Worm (Caenorhabditis elegans) whole organism, mixed stage, embryonic: ENCODE results near the gene ech-6.
A peak's percentile ranks its signal among the peaks of the same experiment; 100 is the strongest.

ENCODE experiments used
- M03D4.4 ChIP-seq: sonication (generic microtip); optimal IDR thresholded peaks from 2 replicates; lab custom pipeline; 2017; ENCODE audit warnings: mild to moderate bottlenecking, missing genetic modification characterization, missing compliant biosample characterization
- bed-3 ChIP-seq: fragments of 200-800 bp; sonication (Bioruptor generic); optimal IDR thresholded peaks from 3 replicates; lab custom pipeline; 2018; ENCODE audit warnings: mild to moderate bottlenecking, missing genetic modification characterization, moderate library complexity, missing compliant biosample characterization
- blmp-1 ChIP-seq: fragments of 150-350 bp; optimal IDR thresholded peaks from 2 replicates; lab custom pipeline; 2014; ENCODE audit warnings: missing biosample characterization, missing genetic modification characterization
- ceh-39 ChIP-seq: fragments of 150-350 bp; optimal IDR thresholded peaks from 2 replicates; lab custom pipeline; 2014; ENCODE audit warnings: missing biosample characterization, missing genetic modification characterization
- ceh-43 ChIP-seq: fragments of 200-800 bp; sonication (Bioruptor generic); optimal IDR thresholded peaks from 2 replicates; lab custom pipeline; 2018; ENCODE audit warnings: mild to moderate bottlenecking, missing genetic modification characterization, moderate library complexity, missing compliant biosample characterization
- ceh-83 ChIP-seq: fragments of 200-800 bp; sonication (Bioruptor generic); optimal IDR thresholded peaks from 2 replicates; lab custom pipeline; 2018; ENCODE audit warnings: mild to moderate bottlenecking, missing genetic modification characterization, missing compliant biosample characterization
- ces-1 ChIP-seq: fragments of 150-350 bp; optimal IDR thresholded peaks from 2 replicates; lab custom pipeline; 2014; ENCODE audit warnings: missing biosample characterization, missing genetic modification reagents, missing genetic modification characterization
- cnd-1 ChIP-seq: fragments of 200-800 bp; sonication (Bioruptor generic); optimal IDR thresholded peaks from 2 replicates; lab custom pipeline; 2018; ENCODE audit warnings: mild to moderate bottlenecking, missing genetic modification characterization, missing compliant biosample characterization
- drap-1 ChIP-seq: fragments of 200-800 bp; sonication (Bioruptor generic); optimal IDR thresholded peaks from 3 replicates; lab custom pipeline; 2018; ENCODE audit warnings: mild to moderate bottlenecking, missing genetic modification characterization, missing compliant biosample characterization
- elt-1 ChIP-seq: sonication (generic microtip); optimal IDR thresholded peaks from 2 replicates; lab custom pipeline; 2017; ENCODE audit warnings: missing genetic modification characterization, mild to moderate bottlenecking, missing compliant biosample characterization, antibody characterized with exemption, moderate library complexity, borderline replicate concordance; ENCODE audit not compliant: insufficient read depth
- elt-3 ChIP-seq: fragments of 150-350 bp; optimal IDR thresholded peaks from 2 replicates; lab custom pipeline; 2014; ENCODE audit warnings: missing biosample characterization, missing genetic modification characterization
- flh-1 ChIP-seq: fragments of 200-800 bp; sonication (Bioruptor generic); optimal IDR thresholded peaks from 2 replicates; lab custom pipeline; 2018; ENCODE audit warnings: mild to moderate bottlenecking, missing genetic modification characterization, moderate library complexity, missing compliant biosample characterization
- ham-2 ChIP-seq: fragments of 200-800 bp; sonication (Bioruptor generic); optimal IDR thresholded peaks from 2 replicates; lab custom pipeline; 2018; ENCODE audit warnings: mild to moderate bottlenecking, missing genetic modification characterization, missing compliant biosample characterization
- hlh-1 ChIP-seq: fragments of 150-350 bp; optimal IDR thresholded peaks from 2 replicates; lab custom pipeline; 2014; ENCODE audit warnings: missing biosample characterization, missing genetic modification reagents, missing genetic modification characterization
- lin-13 ChIP-seq: fragments of 150-350 bp; optimal IDR thresholded peaks from 2 replicates; lab custom pipeline; 2014; ENCODE audit warnings: missing biosample characterization, missing genetic modification characterization
- lin-32 ChIP-seq: fragments of 200-800 bp; sonication (Bioruptor generic); optimal IDR thresholded peaks from 2 replicates; lab custom pipeline; 2018; ENCODE audit warnings: mild to moderate bottlenecking, missing genetic modification characterization, missing compliant biosample characterization
- lsy-2 ChIP-seq: fragments of 150-350 bp; optimal IDR thresholded peaks from 2 replicates; lab custom pipeline; 2014; ENCODE audit warnings: missing biosample characterization, missing genetic modification characterization
- mab-5 ChIP-seq: fragments of 150-350 bp; optimal IDR thresholded peaks from 2 replicates; lab custom pipeline; 2014; ENCODE audit warnings: missing biosample characterization, missing genetic modification characterization
- mep-1 ChIP-seq: fragments of 150-350 bp; optimal IDR thresholded peaks from 2 replicates; lab custom pipeline; 2017; ENCODE audit warnings: missing biosample characterization, missing genetic modification reagents, missing genetic modification characterization, inconsistent platforms
- mls-2 ChIP-seq: sonication (generic microtip); optimal IDR thresholded peaks from 2 replicates; lab custom pipeline; 2016; ENCODE audit warnings: mild to moderate bottlenecking, missing genetic modification characterization, moderate library complexity, missing compliant biosample characterization
- nhr-12 ChIP-seq: fragments of 150-350 bp; optimal IDR thresholded peaks from 2 replicates; lab custom pipeline; 2014; ENCODE audit warnings: missing biosample characterization, missing genetic modification characterization
- nhr-2 ChIP-seq: fragments of 150-350 bp; optimal IDR thresholded peaks from 2 replicates; lab custom pipeline; 2014; ENCODE audit warnings: missing biosample characterization, missing genetic modification characterization
- nhr-237 ChIP-seq: fragments of 150-350 bp; optimal IDR thresholded peaks from 2 replicates; lab custom pipeline; 2014; ENCODE audit warnings: missing biosample characterization, missing genetic modification characterization
- nhr-28 ChIP-seq: fragments of 150-350 bp; optimal IDR thresholded peaks from 2 replicates; lab custom pipeline; 2014; ENCODE audit warnings: missing biosample characterization, missing genetic modification characterization
- nhr-76 ChIP-seq: sonication (generic microtip); optimal IDR thresholded peaks from 2 replicates; lab custom pipeline; 2017; ENCODE audit warnings: missing biosample characterization, missing genetic modification characterization
- pha-4 ChIP-seq: fragments of 150-350 bp; optimal IDR thresholded peaks from 2 replicates; lab custom pipeline; 2018; ENCODE audit warnings: missing biosample characterization, missing genetic modification reagents, missing genetic modification characterization
- sem-2 ChIP-seq: fragments of 200-800 bp; sonication (Bioruptor generic); optimal IDR thresholded peaks from 2 replicates; lab custom pipeline; 2018; ENCODE audit warnings: mild to moderate bottlenecking, missing genetic modification characterization, missing compliant biosample characterization
- snpc-4 ChIP-seq: fragments of 150-350 bp; optimal IDR thresholded peaks from 2 replicates; lab custom pipeline; 2014; ENCODE audit warnings: missing biosample characterization, missing genetic modification characterization
- sptf-1 ChIP-seq: sonication (generic microtip); optimal IDR thresholded peaks from 2 replicates; lab custom pipeline; 2017; ENCODE audit warnings: mild to moderate bottlenecking, missing genetic modification characterization, moderate library complexity, missing compliant biosample characterization
- tbx-8 ChIP-seq: fragments of 200-800 bp; sonication (Bioruptor generic); optimal IDR thresholded peaks from 2 replicates; lab custom pipeline; 2018; ENCODE audit warnings: mild to moderate bottlenecking, missing genetic modification characterization, moderate library complexity, missing compliant biosample characterization
- unc-120 ChIP-seq: sonication (generic microtip); optimal IDR thresholded peaks from 2 replicates; lab custom pipeline; 2017; ENCODE audit warnings: missing genetic modification characterization, missing compliant biosample characterization; ENCODE audit not compliant: poor library complexity, severe bottlenecking
- unc-39 ChIP-seq: fragments of 150-350 bp; optimal IDR thresholded peaks from 2 replicates; lab custom pipeline; 2014; ENCODE audit warnings: missing biosample characterization, missing genetic modification characterization
- unc-62 ChIP-seq: fragments of 150-350 bp; optimal IDR thresholded peaks from 2 replicates; lab custom pipeline; 2014; ENCODE audit warnings: missing biosample characterization, missing genetic modification reagents, missing genetic modification characterization
- zip-8 ChIP-seq: fragments of 150-350 bp; optimal IDR thresholded peaks from 2 replicates; lab custom pipeline; 2014; ENCODE audit warnings: missing biosample characterization, missing genetic modification characterization
- ztf-11 ChIP-seq: fragments of 150-350 bp; optimal IDR thresholded peaks from 2 replicates; lab custom pipeline; 2014; ENCODE audit warnings: missing biosample characterization, missing genetic modification characterization

Gene ech-6

DNA sequence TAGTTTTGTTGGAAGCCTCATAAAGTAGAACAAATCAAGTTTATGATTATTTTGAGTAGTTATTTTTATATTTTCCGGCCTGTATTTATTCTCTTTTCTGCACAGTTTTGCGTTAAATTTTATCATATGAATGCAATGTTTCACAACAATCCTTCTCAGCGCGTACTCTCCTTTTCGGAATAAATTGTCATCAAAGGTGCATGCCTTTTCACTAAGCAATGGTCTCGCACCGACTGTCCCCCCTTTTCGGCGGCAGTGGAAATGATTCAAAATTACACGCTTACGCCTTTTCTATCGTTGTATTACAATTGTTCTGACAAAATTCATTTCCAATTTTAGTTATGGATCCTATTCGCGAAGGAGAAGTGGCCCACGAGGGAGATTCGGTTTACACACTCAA, 5.5 kb downstream of the ech-6 start, which contains the start of the genes iff-1 and cdk-1:
Gene iff-1, minus strand, starts transcription at position 61 of the 400 bp plus-strand sequence.
Gene cdk-1, plus strand, starts transcription at position 340 of the 400 bp plus-strand sequence.
- TF ChIP-seq ham-2 (GFP tag; lab: Kevin White, UChicago) (no peak), ceh-43 (no peak), bed-3 (no peak), mab-5 (no peak), sptf-1 (no peak), zip-8 (no peak), mls-2 (tag; lab: Kevin White, UChicago) (no peak), M03D4.4 (tag; lab: Kevin White, UChicago) (no peak), unc-39 (no peak), unc-62 (no peak), pha-4 (tag; lab: Kevin White, UChicago) (peak; percentile 15), ztf-11 (tag; lab: Kevin White, UChicago) (no peak), mep-1 (tag; lab: Kevin White, UChicago) (peak; percentile 63), hlh-1 (no peak), lin-32 (GFP tag; lab: Kevin White, UChicago) (no peak), sem-2 (GFP tag; lab: Kevin White, UChicago) (no peak), unc-120 (tag; lab: Kevin White, UChicago) (peak; percentile 49), ces-1 (GFP tag; lab: Kevin White, UChicago) (peak; percentile 41), ceh-83 (GFP tag; lab: Kevin White, UChicago) (no peak), elt-3 (tag; lab: Kevin White, UChicago) (no peak), flh-1 (GFP tag; lab: Kevin White, UChicago) (no peak), lin-13 (tag; lab: Kevin White, UChicago) (no peak), nhr-12 (tag; lab: Kevin White, UChicago) (no peak), drap-1 (GFP tag; lab: Kevin White, UChicago) (no peak), lsy-2 (tag; lab: Kevin White, UChicago) (peak; percentile 37), snpc-4 (tag; lab: Kevin White, UChicago) (no peak), nhr-237 (tag; lab: Kevin White, UChicago) (peak; percentile 21), cnd-1 (no peak), nhr-28 (tag; lab: Kevin White, UChicago) (no peak), elt-1 (tag; lab: Kevin White, UChicago) (no peak), nhr-2 (tag; lab: Kevin White, UChicago) (no peak), tbx-8 (GFP tag; lab: Kevin White, UChicago) (no peak), nhr-76 (tag; lab: Kevin White, UChicago) (no peak), ceh-39 (tag; lab: Kevin White, UChicago) (no peak), blmp-1 (tag; lab: Kevin White, UChicago) (no peak)

DNA sequence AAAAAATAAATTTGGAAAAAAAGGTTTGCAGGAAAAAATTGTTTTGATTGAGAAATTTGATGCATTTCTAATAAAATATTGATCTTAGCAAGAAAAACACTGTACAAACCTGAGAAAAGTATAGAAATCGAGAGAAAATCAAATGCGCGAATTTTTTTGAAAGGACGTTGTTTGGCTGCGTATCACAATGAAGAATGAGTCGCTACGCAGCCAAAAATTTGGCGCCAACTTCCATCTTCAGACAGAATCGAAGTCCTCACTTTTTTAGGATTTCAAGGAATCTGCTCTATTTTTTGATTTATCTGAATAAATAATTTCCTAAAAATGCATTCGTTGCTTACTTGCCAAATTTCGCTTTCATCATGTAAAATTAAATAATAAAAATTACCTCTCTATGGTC, 6.0 kb downstream of the ech-6 start:
- TF ChIP-seq mab-5, result no peak
- TF ChIP-seq drap-1 (GFP tag; lab: Kevin White, UChicago), result no peak
- no peak for TF ChIP-seq ces-1 (GFP tag; lab: Kevin White, UChicago)
- TF ChIP-seq sem-2 (GFP tag; lab: Kevin White, UChicago), result no peak
- no peak for TF ChIP-seq ceh-43
- no peak for TF ChIP-seq lin-13 (tag; lab: Kevin White, UChicago)
- no peak for TF ChIP-seq elt-1 (tag; lab: Kevin White, UChicago)
- TF ChIP-seq blmp-1 (tag; lab: Kevin White, UChicago), result no peak
- TF ChIP-seq cnd-1, result no peak
- TF ChIP-seq ztf-11 (tag; lab: Kevin White, UChicago), result no peak
- TF ChIP-seq lsy-2 (tag; lab: Kevin White, UChicago), result no peak
- TF ChIP-seq ham-2 (GFP tag; lab: Kevin White, UChicago), result no peak
- no peak for TF ChIP-seq ceh-83 (GFP tag; lab: Kevin White, UChicago)
- no peak for TF ChIP-seq nhr-237 (tag; lab: Kevin White, UChicago)
- no peak for TF ChIP-seq nhr-2 (tag; lab: Kevin White, UChicago)
- TF ChIP-seq pha-4 (tag; lab: Kevin White, UChicago), result no peak

DNA sequence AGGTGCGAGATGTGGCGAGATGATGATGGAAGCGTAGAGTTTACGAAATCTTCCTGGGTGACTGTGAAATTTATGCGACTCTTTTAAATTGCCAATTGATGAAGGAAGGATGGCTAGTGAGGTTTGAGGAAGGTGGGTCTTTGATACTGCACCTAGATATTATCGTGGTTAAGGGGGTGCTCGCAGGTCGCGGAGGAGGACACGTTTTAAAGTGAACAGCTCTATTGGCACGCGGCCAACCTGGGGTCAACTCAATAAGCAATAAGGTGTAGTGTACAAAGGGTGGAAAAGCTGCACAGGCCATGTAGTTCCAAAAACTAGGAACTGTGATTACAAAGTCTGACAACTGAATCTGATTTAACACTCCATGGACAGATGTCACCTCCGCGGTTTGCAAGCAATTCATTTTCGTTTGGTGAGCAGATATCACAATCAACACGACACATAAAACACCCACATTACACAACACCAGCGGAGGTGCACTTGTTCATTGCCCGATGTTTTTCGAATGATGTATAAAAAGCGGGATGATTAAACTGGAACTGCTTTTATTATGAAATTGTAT, 7.3 kb downstream of the ech-6 start:
- TF ChIP-seq unc-62 (peak; percentile 20), nhr-28 (tag; lab: Kevin White, UChicago) (no peak)
